Worm (Caenorhabditis elegans) whole organism, L3 larva: ENCODE measurements around the gene srh-296.

ENCODE experiments used
- R02D3.7 ChIP-seq: fragments of 150-350 bp; optimal IDR thresholded peaks from 2 replicates; lab custom pipeline; 2014; ENCODE audit warnings: missing biosample characterization, missing genetic modification characterization
- ZK546.5 ChIP-seq: sonication (generic microtip); optimal IDR thresholded peaks from 2 replicates; lab custom pipeline; 2017; ENCODE audit warnings: missing biosample characterization, missing genetic modification characterization
- ama-1 ChIP-seq: fragments of 150-350 bp; optimal IDR thresholded peaks from 2 replicates; lab custom pipeline; 2018
- ceh-16 ChIP-seq: sonication (generic microtip); optimal IDR thresholded peaks from 2 replicates; lab custom pipeline; 2017; ENCODE audit warnings: missing biosample characterization, missing genetic modification characterization
- ceh-28 ChIP-seq: fragments of 150-350 bp; optimal IDR thresholded peaks from 2 replicates; lab custom pipeline; 2014; ENCODE audit warnings: missing biosample characterization, missing genetic modification reagents, missing genetic modification characterization
- ceh-9 ChIP-seq: sonication (generic microtip); optimal IDR thresholded peaks from 2 replicates; lab custom pipeline; 2018; ENCODE audit warnings: missing biosample characterization, missing genetic modification characterization
- daf-12 ChIP-seq: fragments of 150-350 bp; optimal IDR thresholded peaks from 2 replicates; lab custom pipeline; 2014; ENCODE audit warnings: missing biosample characterization, missing genetic modification reagents, missing genetic modification characterization
- egl-27 ChIP-seq: sonication (generic microtip); optimal IDR thresholded peaks from 4 replicates; lab custom pipeline; 2017; ENCODE audit warnings: missing biosample characterization, missing genetic modification reagents, missing genetic modification characterization
- elt-1 ChIP-seq: fragments of 150-350 bp; optimal IDR thresholded peaks from 2 replicates; lab custom pipeline; 2014; ENCODE audit warnings: missing biosample characterization, missing genetic modification characterization
- elt-2 ChIP-seq: sonication (generic microtip); optimal IDR thresholded peaks from 2 replicates; lab custom pipeline; 2016; ENCODE audit warnings: missing genetic modification reagents, mild to moderate bottlenecking, missing genetic modification characterization, missing compliant biosample characterization
- elt-3 ChIP-seq, 3 experiments: fragments of 150-350 bp in 1 of 3; sonication (generic microtip) in 2 of 3; optimal IDR thresholded peaks; 2 replicates in 2 of 3; 4 replicates in 1 of 3; lab custom pipeline; 2014 to 2017; ENCODE audit warnings: missing biosample characterization in 3 of 3, missing genetic modification characterization in 3 of 3
- eor-1 ChIP-seq, 2 experiments: fragments of 150-350 bp; optimal IDR thresholded peaks; 2 replicates each; lab custom pipeline; 2014 to 2018; ENCODE audit warnings: missing biosample characterization in 2 of 2, missing genetic modification characterization in 2 of 2
- fkh-10 ChIP-seq: sonication (generic microtip); optimal IDR thresholded peaks from 2 replicates; lab custom pipeline; 2017; ENCODE audit warnings: missing biosample characterization, missing genetic modification reagents, missing genetic modification characterization
- fkh-2 ChIP-seq: fragments of 150-350 bp; optimal IDR thresholded peaks from 2 replicates; lab custom pipeline; 2014; ENCODE audit warnings: missing biosample characterization, missing genetic modification reagents, missing genetic modification characterization
- hmg-11 ChIP-seq: sonication (generic microtip); optimal IDR thresholded peaks from 2 replicates; lab custom pipeline; 2016; ENCODE audit warnings: missing genetic modification characterization, missing compliant biosample characterization
- jun-1 ChIP-seq: fragments of 150-350 bp; optimal IDR thresholded peaks from 2 replicates; lab custom pipeline; 2014; ENCODE audit warnings: missing biosample characterization, missing genetic modification reagents, missing genetic modification characterization
- lin-15B ChIP-seq: fragments of 150-350 bp; optimal IDR thresholded peaks from 2 replicates; lab custom pipeline; 2014; ENCODE audit warnings: missing biosample characterization, missing genetic modification characterization
- mdl-1 ChIP-seq: fragments of 150-350 bp; optimal IDR thresholded peaks from 2 replicates; lab custom pipeline; 2014; ENCODE audit warnings: missing biosample characterization, missing genetic modification characterization
- nhr-11 ChIP-seq: fragments of 150-350 bp; optimal IDR thresholded peaks from 2 replicates; lab custom pipeline; 2014; ENCODE audit warnings: missing biosample characterization, missing genetic modification characterization
- nhr-12 ChIP-seq: fragments of 150-350 bp; optimal IDR thresholded peaks from 2 replicates; lab custom pipeline; 2014; ENCODE audit warnings: missing biosample characterization, missing genetic modification characterization
- nhr-23 ChIP-seq: fragments of 150-350 bp; optimal IDR thresholded peaks from 2 replicates; lab custom pipeline; 2014; ENCODE audit warnings: missing biosample characterization, missing genetic modification reagents, missing genetic modification characterization
- nhr-237 ChIP-seq: fragments of 150-350 bp; optimal IDR thresholded peaks from 2 replicates; lab custom pipeline; 2014; ENCODE audit warnings: missing biosample characterization, missing genetic modification characterization
- nhr-25 ChIP-seq: sonication (generic microtip); optimal IDR thresholded peaks from 2 replicates; lab custom pipeline; 2017; ENCODE audit warnings: missing biosample characterization, missing genetic modification characterization
- nhr-28 ChIP-seq: fragments of 150-350 bp; optimal IDR thresholded peaks from 2 replicates; lab custom pipeline; 2014; ENCODE audit warnings: missing biosample characterization, missing genetic modification characterization
- nhr-67 ChIP-seq: fragments of 150-350 bp; optimal IDR thresholded peaks from 2 replicates; lab custom pipeline; 2014; ENCODE audit warnings: missing biosample characterization, missing genetic modification characterization
- nhr-77 ChIP-seq: fragments of 150-350 bp; optimal IDR thresholded peaks from 2 replicates; lab custom pipeline; 2014; ENCODE audit warnings: missing biosample characterization, missing genetic modification characterization
- pha-4 ChIP-seq: fragments of 150-350 bp; optimal IDR thresholded peaks from 2 replicates; lab custom pipeline; 2014; ENCODE audit warnings: missing biosample characterization, missing genetic modification reagents, missing genetic modification characterization
- pqm-1 ChIP-seq: fragments of 150-350 bp; optimal IDR thresholded peaks from 2 replicates; lab custom pipeline; 2017; ENCODE audit warnings: missing biosample characterization, missing genetic modification characterization, inconsistent platforms
- sea-2 ChIP-seq: fragments of 150-350 bp; sonication (generic microtip); optimal IDR thresholded peaks from 4 replicates; lab custom pipeline; 2014; ENCODE audit warnings: missing biosample characterization, missing genetic modification reagents, missing genetic modification characterization
- snpc-4 ChIP-seq: fragments of 150-350 bp; optimal IDR thresholded peaks from 2 replicates; lab custom pipeline; 2014; ENCODE audit warnings: missing biosample characterization, missing genetic modification characterization
- unc-39 ChIP-seq: sonication (generic microtip); optimal IDR thresholded peaks from 4 replicates; lab custom pipeline; 2017; ENCODE audit warnings: missing biosample characterization, missing genetic modification characterization
- zag-1 ChIP-seq: fragments of 150-350 bp; optimal IDR thresholded peaks from 2 replicates; lab custom pipeline; 2014; ENCODE audit warnings: missing biosample characterization, missing genetic modification characterization
- ztf-11 ChIP-seq: fragments of 150-350 bp; optimal IDR thresholded peaks from 2 replicates; lab custom pipeline; 2014; ENCODE audit warnings: missing biosample characterization, missing genetic modification characterization
- ztf-4 ChIP-seq: fragments of 150-350 bp; optimal IDR thresholded peaks from 2 replicates; lab custom pipeline; 2014; ENCODE audit warnings: missing biosample characterization, missing genetic modification characterization

srh-296 gene

ce11 chrV:17824610-17825009 is 14.5 kb downstream of the srh-296 start, which contains the start of gene srh-301:
Gene srh-301, plus strand, starts transcription at chrV:17824910.
- TF ChIP-seq egl-27 (tag; lab: Kevin White, UChicago) (no peak), pha-4 (no peak), fkh-10 (GFP tag; lab: Kevin White, UChicago) (no peak), eor-1 (tag; optimal IDR thresholded peaks at IDR 0.05; lab: Kevin White, UChicago) (no peak), nhr-67 (tag; lab: Kevin White, UChicago) (no peak), hmg-11 (tag; lab: Kevin White, UChicago) (no peak), nhr-28 (tag; lab: Kevin White, UChicago) (no peak), ama-1 (lab: Kevin White, UChicago) (no peak), elt-3 (tag; optimal IDR thresholded peaks at IDR 0.05; lab: Kevin White, UChicago) (no peak), lin-15B (no peak), nhr-77 (no peak), nhr-25 (tag; lab: Kevin White, UChicago) (no peak), nhr-23 (tag; lab: Kevin White, UChicago) (no peak)
- TF ChIP-seq, all 47 proteins: peak for 0

- TF ChIP-seq sea-2 (GFP tag; lab: Kevin White, UChicago): no peak
- no peak for TF ChIP-seq nhr-12 (tag; lab: Kevin White, UChicago)
- no peak for TF ChIP-seq nhr-67 (tag; lab: Kevin White, UChicago)
- no peak for TF ChIP-seq pqm-1 (tag; lab: Kevin White, UChicago)
- no peak for TF ChIP-seq ZK546.5
- no peak for TF ChIP-seq ama-1 (lab: Kevin White, UChicago)
- TF ChIP-seq ceh-9 (tag; lab: Kevin White, UChicago): no peak
- TF ChIP-seq mdl-1 (tag; lab: Kevin White, UChicago): no peak
- no peak for TF ChIP-seq elt-1
- TF ChIP-seq nhr-11 (tag; lab: Kevin White, UChicago): no peak
- TF ChIP-seq unc-39: no peak
- TF ChIP-seq nhr-237: no peak
- TF ChIP-seq elt-3 (tag; optimal IDR thresholded peaks at IDR 0.05; lab: Kevin White, UChicago): no peak
- TF ChIP-seq R02D3.7: no peak
- TF ChIP-seq eor-1 (tag; optimal IDR thresholded peaks at IDR 0.05; lab: Kevin White, UChicago): no peak
- TF ChIP-seq ztf-11: no peak
- TF ChIP-seq nhr-25 (tag; lab: Kevin White, UChicago): no peak
- TF ChIP-seq fkh-2 (tag; lab: Kevin White, UChicago): no peak
Measured at ce11 chrV:17828310-17828709, 18.2 kb downstream of the srh-296 start, which contains the start of gene srh-304. Gene srh-304, plus strand, starts transcription at chrV:17828610.

- TF ChIP-seq nhr-77 (no peak), zag-1 (tag; lab: Kevin White, UChicago) (no peak), ceh-16 (tag; lab: Kevin White, UChicago) (no peak)
Measured at ce11 chrV:17831350-17831749, 21.2 kb downstream of the srh-296 start, which contains the start of gene srh-303. Gene srh-303, plus strand, starts transcription at chrV:17831650.

ce11 chrV:17844106-17844505 is 34.0 kb downstream of the srh-296 start, which contains the start of gene srh-286:
Gene srh-286, minus strand, starts transcription at chrV:17844206.
- no peak for TF ChIP-seq ZK546.5
- no peak for TF ChIP-seq ztf-4 (tag; lab: Kevin White, UChicago)
- no peak for TF ChIP-seq snpc-4 (tag; lab: Kevin White, UChicago)
- no peak for TF ChIP-seq ama-1 (lab: Kevin White, UChicago)
- no peak for TF ChIP-seq daf-12 (tag; lab: Kevin White, UChicago)
- TF ChIP-seq nhr-237: no peak
- TF ChIP-seq lin-15B: no peak
- TF ChIP-seq unc-39: no peak
- no peak for TF ChIP-seq ceh-9 (tag; lab: Kevin White, UChicago)
- TF ChIP-seq fkh-10 (GFP tag; lab: Kevin White, UChicago): no peak
- TF ChIP-seq nhr-11 (tag; lab: Kevin White, UChicago): no peak
- no peak for TF ChIP-seq elt-3 (tag; optimal IDR thresholded peaks at IDR 0.05; lab: Kevin White, UChicago)
- TF ChIP-seq elt-1: no peak
- no peak for TF ChIP-seq nhr-28 (tag; lab: Kevin White, UChicago)
- TF ChIP-seq fkh-2 (tag; lab: Kevin White, UChicago): no peak
- TF ChIP-seq pqm-1 (tag; lab: Kevin White, UChicago): no peak

DNA sequence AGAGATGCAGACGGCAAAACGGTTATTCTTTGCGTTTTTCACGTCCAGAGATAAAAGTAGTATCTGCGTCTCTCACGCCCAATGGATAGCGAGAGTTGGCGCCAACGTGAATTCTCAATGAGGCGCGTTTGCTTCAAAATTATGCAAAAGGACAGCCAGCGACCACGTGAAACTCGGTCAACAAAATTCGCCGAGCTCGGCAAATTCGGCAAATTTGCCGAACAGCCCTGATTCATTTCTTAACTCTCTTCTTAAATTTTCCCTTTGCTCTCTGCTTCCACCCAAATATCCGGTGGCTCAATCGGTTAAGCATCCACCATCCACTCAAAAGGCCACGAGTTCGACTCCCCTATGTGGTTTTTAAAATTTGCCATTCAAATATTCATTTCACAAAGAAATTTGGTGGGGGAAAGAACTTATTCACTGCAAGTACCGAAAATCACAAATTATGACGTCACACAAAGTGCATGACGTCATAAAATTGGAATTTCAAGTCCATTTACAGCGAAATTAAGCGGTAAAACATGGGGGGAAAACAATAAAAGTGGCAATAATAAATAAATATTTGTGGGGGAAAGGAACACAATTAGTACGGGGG is 35.3 kb downstream of the srh-296 start:
- TF ChIP-seq jun-1 (tag; lab: Kevin White, UChicago): no peak
- no peak for TF ChIP-seq ceh-9 (tag; lab: Kevin White, UChicago)
- TF ChIP-seq ztf-11: no peak
- no peak for TF ChIP-seq elt-2 (tag; lab: Kevin White, UChicago)
- no peak for TF ChIP-seq ceh-28 (tag; lab: Kevin White, UChicago)
- no peak for TF ChIP-seq nhr-77
- TF ChIP-seq daf-12 (tag; lab: Kevin White, UChicago): no peak
